Fruit fly (Drosophila melanogaster) Kc167 (cell line): ENCODE results near the gene CG9449.
"Not testable (repeated sequence)": the region's sequence is repeated elsewhere in the genome, so short reads cannot be mapped to it uniquely, and the experiment has no call there.

Source experiments
- Myc ChIP-seq: fragments of >200 bp; optimal IDR thresholded peaks from 2 replicates; lab custom pipeline; 2017; ENCODE audit warnings: missing external identifiers
- Sin3A ChIP-seq: fragments of >200 bp; optimal IDR thresholded peaks from 2 replicates; lab custom pipeline; 2018; ENCODE audit warnings: missing external identifiers
- h ChIP-seq: fragments of >200 bp; optimal IDR thresholded peaks from 3 replicates; lab custom pipeline; 2018; ENCODE audit warnings: missing external identifiers
- insv ChIP-seq: fragments of >200 bp; optimal IDR thresholded peaks from 3 replicates; lab custom pipeline; 2018; ENCODE audit warnings: missing external identifiers
- psq ChIP-seq: fragments of >200 bp; optimal IDR thresholded peaks from 2 replicates; lab custom pipeline; 2017; ENCODE audit warnings: missing external identifiers
- ttk ChIP-seq: sonication (Bioruptor generic); optimal IDR thresholded peaks from 2 replicates; lab custom pipeline; 2017; ENCODE audit warnings: missing external identifiers

The CG9449 gene

DNA sequence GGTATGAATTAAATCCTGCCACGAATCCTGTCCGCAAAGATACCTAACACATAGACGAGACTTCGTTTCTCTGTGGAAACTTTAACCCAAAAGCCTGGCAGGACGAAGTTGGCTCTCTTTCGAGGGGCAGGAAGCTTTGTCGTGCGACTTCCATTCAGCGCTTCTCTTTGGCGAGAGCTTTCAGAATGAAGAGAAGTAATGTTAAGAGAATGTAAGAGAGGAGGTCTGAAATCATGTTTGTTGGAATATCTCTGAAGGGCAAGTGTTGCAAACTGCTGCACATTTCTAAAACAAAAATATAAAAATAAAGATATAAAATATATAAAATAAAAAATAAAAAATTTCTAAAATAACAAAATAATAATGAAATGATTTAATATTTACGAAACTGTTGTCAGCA is 15.5 kb downstream of the CG9449 start:
- TF ChIP-seq Sin3A (no peak), Myc (lab: Kevin White, UChicago) (no peak), ttk (lab: Kevin White, UChicago) (no peak), insv (lab: Kevin White, UChicago) (no peak), psq (no peak), h (lab: Kevin White, UChicago) (no peak)

DNA sequence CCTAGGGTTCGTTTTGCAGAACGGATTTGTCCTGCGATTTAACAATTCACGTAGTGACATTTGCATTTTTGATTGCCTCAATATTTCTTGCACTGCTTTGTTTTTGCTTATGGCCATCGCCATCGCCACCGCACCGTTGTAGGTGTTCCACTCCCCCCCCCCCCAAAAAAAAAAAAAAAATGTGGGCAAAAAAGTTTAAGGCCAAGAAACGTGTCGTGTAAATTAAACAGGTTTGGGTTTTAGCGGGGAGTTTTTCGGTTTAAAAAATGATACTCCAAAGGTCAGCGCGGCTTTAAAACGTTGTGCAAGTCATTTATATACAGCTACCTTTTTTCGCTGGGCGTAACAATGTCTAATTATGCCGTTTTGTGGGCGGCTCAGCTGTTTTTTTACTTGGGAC is 16.3 kb downstream of the CG9449 start:
- TF ChIP-seq Sin3A: no peak
- TF ChIP-seq h (lab: Kevin White, UChicago): no peak
- no peak for TF ChIP-seq psq
- TF ChIP-seq Myc (lab: Kevin White, UChicago): no peak
- no peak for TF ChIP-seq ttk (lab: Kevin White, UChicago)
- TF ChIP-seq insv (lab: Kevin White, UChicago): no peak

- not testable (repeated sequence) for TF ChIP-seq insv (lab: Kevin White, UChicago); Sin3A; ttk (lab: Kevin White, UChicago)
These were observed 22.0 kb downstream of the CG9449 start, which contains the start of the genes CG18294 and CG32213 for dm6 chr3L:19475478-19475877. TSS of gene CG18294 (minus strand) at chr3L:19475578. TSS of gene CG32213 (plus strand) at chr3L:19475839.

- not testable (repeated sequence) for TF ChIP-seq ttk, h, insv (lab: Kevin White, UChicago)
These were observed 25.4 kb downstream of the CG9449 start, which contains the start of the genes 825-Oak and CG12519 for dm6 chr3L:19472128-19472527. TSS of gene 825-Oak (minus strand) at chr3L:19472228. TSS of gene CG12519 (plus strand) at chr3L:19472491.

- not testable (repeated sequence) for TF ChIP-seq Sin3A; Myc (lab: Kevin White, UChicago); ttk (lab: Kevin White, UChicago)
These were observed 30.5 kb downstream of the CG9449 start, which contains the start of the genes CG14096 and CG32214 for dm6 chr3L:19466979-19467378. TSS of gene CG14096 (minus strand) at chr3L:19467079. TSS of gene CG32214 (plus strand) at chr3L:19467346.

- TF ChIP-seq Myc (lab: Kevin White, UChicago): no peak
- no peak for TF ChIP-seq psq
- TF ChIP-seq Sin3A: no peak
- TF ChIP-seq ttk (lab: Kevin White, UChicago): no peak
- no peak for TF ChIP-seq insv (lab: Kevin White, UChicago)
- no peak for TF ChIP-seq h (lab: Kevin White, UChicago)
These were observed 32.9 kb downstream of the CG9449 start, which contains the start of gene CG14095 for dm6 chr3L:19464659-19465058. TSS of gene CG14095 (minus strand) at chr3L:19464759.

DNA sequence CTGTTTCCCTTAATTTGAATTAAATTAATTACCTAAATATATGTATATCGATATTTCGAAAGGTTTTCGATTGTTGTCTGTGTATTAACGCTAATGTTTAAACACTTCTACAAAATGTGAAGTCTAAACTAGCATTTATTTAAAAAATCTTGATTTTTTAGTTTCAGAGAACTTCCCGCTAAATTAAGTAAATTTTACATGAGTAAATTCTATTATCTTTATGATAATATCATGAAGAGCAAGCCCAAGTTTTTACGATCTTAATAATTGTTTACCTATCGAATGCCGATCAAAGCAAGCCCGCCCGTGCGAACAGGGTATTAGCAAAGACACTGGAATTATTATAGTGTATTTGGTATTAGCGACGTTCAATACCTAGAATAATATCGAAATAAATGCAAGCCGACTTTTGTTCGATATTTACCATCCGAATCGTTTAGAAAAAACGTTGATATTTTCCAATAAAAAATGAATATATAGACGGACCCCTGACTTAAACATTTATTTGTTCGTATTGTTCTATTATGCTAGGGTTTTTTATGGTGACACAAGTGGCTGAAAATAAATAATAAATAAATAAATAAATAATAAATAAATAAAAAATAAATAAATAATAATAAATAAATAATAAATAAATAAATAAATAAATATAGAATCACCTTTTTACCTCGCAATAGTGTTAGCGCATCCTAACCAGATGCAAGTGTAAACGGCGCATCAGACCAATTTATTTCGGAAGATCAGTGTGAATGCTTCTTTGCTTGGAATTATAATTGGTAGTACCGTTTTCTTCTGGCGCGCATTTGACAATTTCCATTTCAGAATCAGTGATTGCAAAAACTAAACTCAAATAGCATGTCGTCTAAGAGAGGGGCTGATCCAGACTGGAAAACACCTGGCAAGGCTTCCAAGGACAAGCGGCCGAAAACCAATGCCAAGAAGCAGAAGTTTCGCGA is 50.9 kb downstream of the CG9449 start, which contains the start of the genes CG33062 and Chd3:
TSS of gene CG33062 (minus strand) at position 51 of the 956 bp plus-strand sequence.
TSS of gene Chd3 (plus strand) at position 780 of the 956 bp plus-strand sequence.
- TF ChIP-seq psq: no peak

DNA sequence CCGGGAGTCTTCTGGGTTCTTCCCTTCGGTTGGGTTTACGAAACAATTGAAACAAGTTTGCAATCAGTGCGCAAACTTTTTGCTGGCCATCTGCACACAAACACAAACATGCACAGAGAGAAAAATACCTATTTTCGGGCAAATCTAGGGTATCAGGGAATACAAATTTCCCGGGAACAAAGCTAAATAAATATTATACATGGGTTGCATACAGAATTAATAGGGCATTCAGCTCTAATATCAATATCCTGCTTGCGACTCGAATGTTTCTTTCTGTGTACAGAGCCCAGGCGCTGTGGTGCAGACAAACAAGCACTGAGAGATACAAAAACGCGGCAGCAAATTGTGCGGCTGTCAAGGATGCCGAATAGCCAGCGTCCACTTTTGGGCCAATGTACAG is 53.4 kb downstream of the CG9449 start:
- TF ChIP-seq psq: no peak
- TF ChIP-seq insv (lab: Kevin White, UChicago): no peak
- TF ChIP-seq Myc (lab: Kevin White, UChicago): no peak
- TF ChIP-seq Sin3A: no peak
- TF ChIP-seq ttk (lab: Kevin White, UChicago): no peak
- TF ChIP-seq h (lab: Kevin White, UChicago): no peak

DNA sequence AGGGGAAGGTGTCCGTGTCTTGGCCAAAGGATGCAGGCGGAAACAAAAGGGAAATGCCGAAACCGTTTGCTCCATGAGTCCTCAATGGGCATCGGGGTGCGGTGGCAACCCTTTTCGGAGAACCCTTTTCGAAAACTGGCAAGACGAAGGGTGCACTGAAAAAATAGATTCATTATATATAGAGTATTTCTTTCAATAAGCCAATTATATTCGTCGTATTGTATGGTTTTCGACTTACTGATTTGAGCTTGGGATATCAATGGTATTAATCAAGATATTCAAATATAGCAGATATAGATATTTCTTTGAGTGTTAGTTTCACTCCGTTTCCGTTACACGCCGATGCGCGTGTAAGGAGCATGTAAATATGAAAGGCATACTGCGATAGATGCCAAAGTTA is 55.3 kb downstream of the CG9449 start:
- TF ChIP-seq Sin3A (no peak), psq (no peak), insv (lab: Kevin White, UChicago) (no peak), Myc (lab: Kevin White, UChicago) (no peak), h (lab: Kevin White, UChicago) (no peak), ttk (lab: Kevin White, UChicago) (no peak)
